Worm (Caenorhabditis elegans) whole organism, midembryonic: ENCODE data around the gene K08H10.10.

Experiments
- T22C8.4 ChIP-seq: fragments of 200-800 bp; sonication (Bioruptor generic); IDR thresholded peaks from 2 replicates; pipeline ENCODE4 v1.3.6; 2022; ENCODE audit warnings: missing genetic modification characterization, missing compliant biosample characterization
- ztf-29 ChIP-seq: fragments of 200-800 bp; sonication (Bioruptor generic); IDR thresholded peaks from 2 replicates; pipeline ENCODE4 v1.3.6; 2022; ENCODE audit warnings: missing genetic modification reagents, missing genetic modification characterization, missing compliant biosample characterization

- TF ChIP-seq ztf-29 (GFP tag; lab: Robert Waterston, UW) (no peak), T22C8.4 (GFP tag; lab: Robert Waterston, UW) (no peak)
Observed at ce11 chrV:9982568-9982967, 18.3 kb upstream of the K08H10.10 start, which contains the start of gene C27H6.9.
